Worm (Caenorhabditis elegans) whole organism, L3 larva: Measurements from ENCODE around the gene enee-1.

Experiments used
- ceh-16 ChIP-seq: sonication (generic microtip); optimal IDR thresholded peaks from 2 replicates; lab custom pipeline; 2017; ENCODE audit warnings: missing biosample characterization, missing genetic modification characterization
- ceh-28 ChIP-seq: fragments of 150-350 bp; optimal IDR thresholded peaks from 2 replicates; lab custom pipeline; 2014; ENCODE audit warnings: missing biosample characterization, missing genetic modification reagents, missing genetic modification characterization
- ceh-82 ChIP-seq: fragments of 150-350 bp; optimal IDR thresholded peaks from 2 replicates; lab custom pipeline; 2014; ENCODE audit warnings: missing biosample characterization, missing genetic modification characterization
- daf-12 ChIP-seq: fragments of 150-350 bp; optimal IDR thresholded peaks from 2 replicates; lab custom pipeline; 2014; ENCODE audit warnings: missing biosample characterization, missing genetic modification reagents, missing genetic modification characterization
- egl-27 ChIP-seq: sonication (generic microtip); optimal IDR thresholded peaks from 4 replicates; lab custom pipeline; 2017; ENCODE audit warnings: missing biosample characterization, missing genetic modification reagents, missing genetic modification characterization
- elt-1 ChIP-seq: fragments of 150-350 bp; optimal IDR thresholded peaks from 2 replicates; lab custom pipeline; 2014; ENCODE audit warnings: missing biosample characterization, missing genetic modification characterization
- elt-2 ChIP-seq: sonication (generic microtip); optimal IDR thresholded peaks from 2 replicates; lab custom pipeline; 2016; ENCODE audit warnings: missing genetic modification reagents, mild to moderate bottlenecking, missing genetic modification characterization, missing compliant biosample characterization
- elt-3 ChIP-seq, 3 experiments: fragments of 150-350 bp in 1 of 3; sonication (generic microtip) in 2 of 3; optimal IDR thresholded peaks; 2 replicates in 2 of 3; 4 replicates in 1 of 3; lab custom pipeline; 2014 to 2017; ENCODE audit warnings: missing biosample characterization in 3 of 3, missing genetic modification characterization in 3 of 3
- eor-1 ChIP-seq, 2 experiments: fragments of 150-350 bp; optimal IDR thresholded peaks; 2 replicates each; lab custom pipeline; 2014 to 2018; ENCODE audit warnings: missing biosample characterization in 2 of 2, missing genetic modification characterization in 2 of 2
- fkh-10 ChIP-seq: sonication (generic microtip); optimal IDR thresholded peaks from 2 replicates; lab custom pipeline; 2017; ENCODE audit warnings: missing biosample characterization, missing genetic modification reagents, missing genetic modification characterization
- fkh-2 ChIP-seq: fragments of 150-350 bp; optimal IDR thresholded peaks from 2 replicates; lab custom pipeline; 2014; ENCODE audit warnings: missing biosample characterization, missing genetic modification reagents, missing genetic modification characterization
- fos-1 ChIP-seq: fragments of 150-350 bp; optimal IDR thresholded peaks from 2 replicates; lab custom pipeline; 2014; ENCODE audit warnings: missing biosample characterization, missing genetic modification characterization
- hmg-11 ChIP-seq: sonication (generic microtip); optimal IDR thresholded peaks from 2 replicates; lab custom pipeline; 2016; ENCODE audit warnings: missing genetic modification characterization, missing compliant biosample characterization
- lin-39 ChIP-seq: fragments of 150-350 bp; optimal IDR thresholded peaks from 2 replicates; lab custom pipeline; 2018; ENCODE audit warnings: missing biosample characterization, missing genetic modification reagents, missing genetic modification characterization
- mdl-1 ChIP-seq: fragments of 150-350 bp; optimal IDR thresholded peaks from 2 replicates; lab custom pipeline; 2014; ENCODE audit warnings: missing biosample characterization, missing genetic modification characterization
- mml-1 ChIP-seq: fragments of 150-350 bp; sonication (generic microtip); optimal IDR thresholded peaks from 3 replicates; lab custom pipeline; 2014; ENCODE audit warnings: missing biosample characterization, missing genetic modification characterization
- nfya-1 ChIP-seq: sonication (generic microtip); optimal IDR thresholded peaks from 2 replicates; lab custom pipeline; 2017; ENCODE audit warnings: missing genetic modification characterization, mild to moderate bottlenecking, missing compliant biosample characterization, antibody characterized with exemption, moderate library complexity; ENCODE audit not compliant: insufficient read depth
- nhr-12 ChIP-seq: fragments of 150-350 bp; optimal IDR thresholded peaks from 2 replicates; lab custom pipeline; 2014; ENCODE audit warnings: missing biosample characterization, missing genetic modification characterization
- nhr-23 ChIP-seq: fragments of 150-350 bp; optimal IDR thresholded peaks from 2 replicates; lab custom pipeline; 2014; ENCODE audit warnings: missing biosample characterization, missing genetic modification reagents, missing genetic modification characterization
- nhr-237 ChIP-seq: fragments of 150-350 bp; optimal IDR thresholded peaks from 2 replicates; lab custom pipeline; 2014; ENCODE audit warnings: missing biosample characterization, missing genetic modification characterization
- nhr-28 ChIP-seq: fragments of 150-350 bp; optimal IDR thresholded peaks from 2 replicates; lab custom pipeline; 2014; ENCODE audit warnings: missing biosample characterization, missing genetic modification characterization
- nhr-43 ChIP-seq: sonication (generic microtip); optimal IDR thresholded peaks from 2 replicates; lab custom pipeline; 2016; ENCODE audit warnings: mild to moderate bottlenecking, missing genetic modification characterization, missing compliant biosample characterization; ENCODE audit not compliant: poor library complexity, severe bottlenecking
- nhr-76 ChIP-seq: fragments of 150-350 bp; sonication (generic microtip); optimal IDR thresholded peaks from 5 replicates; lab custom pipeline; 2014; ENCODE audit warnings: missing biosample characterization, missing genetic modification characterization
- pha-4 ChIP-seq: fragments of 150-350 bp; optimal IDR thresholded peaks from 2 replicates; lab custom pipeline; 2014; ENCODE audit warnings: missing biosample characterization, missing genetic modification reagents, missing genetic modification characterization
- pqm-1 ChIP-seq: fragments of 150-350 bp; optimal IDR thresholded peaks from 2 replicates; lab custom pipeline; 2017; ENCODE audit warnings: missing biosample characterization, missing genetic modification characterization, inconsistent platforms
- sea-2 ChIP-seq: fragments of 150-350 bp; sonication (generic microtip); optimal IDR thresholded peaks from 4 replicates; lab custom pipeline; 2014; ENCODE audit warnings: missing biosample characterization, missing genetic modification reagents, missing genetic modification characterization
- snpc-4 ChIP-seq: fragments of 150-350 bp; optimal IDR thresholded peaks from 2 replicates; lab custom pipeline; 2014; ENCODE audit warnings: missing biosample characterization, missing genetic modification characterization
- tbx-2 ChIP-seq: sonication (generic microtip); optimal IDR thresholded peaks from 2 replicates; lab custom pipeline; 2016; ENCODE audit warnings: mild to moderate bottlenecking, missing genetic modification characterization, missing compliant biosample characterization
- unc-39 ChIP-seq: sonication (generic microtip); optimal IDR thresholded peaks from 4 replicates; lab custom pipeline; 2017; ENCODE audit warnings: missing biosample characterization, missing genetic modification characterization
- unc-62 ChIP-seq: fragments of 150-350 bp; sonication (generic microtip); optimal IDR thresholded peaks from 4 replicates; lab custom pipeline; 2014; ENCODE audit warnings: missing biosample characterization, missing genetic modification reagents, missing genetic modification characterization
- ztf-11 ChIP-seq: fragments of 150-350 bp; optimal IDR thresholded peaks from 2 replicates; lab custom pipeline; 2014; ENCODE audit warnings: missing biosample characterization, missing genetic modification characterization
- ztf-4 ChIP-seq: fragments of 150-350 bp; optimal IDR thresholded peaks from 2 replicates; lab custom pipeline; 2014; ENCODE audit warnings: missing biosample characterization, missing genetic modification characterization

The enee-1 gene

ce11 chrII:44740-45139, 20.3 kb downstream of the enee-1 start, which contains the start of gene rpoa-49:
Gene rpoa-49, plus strand, starts transcription at chrII:45040.
- no peak for TF ChIP-seq ceh-82
- no peak for TF ChIP-seq pqm-1
- TF ChIP-seq nfya-1 (tag; lab: Kevin White, UChicago), result no peak
- TF ChIP-seq mml-1, result no peak
- TF ChIP-seq unc-39 (tag; lab: Kevin White, UChicago), result no peak
- TF ChIP-seq pha-4, result no peak
- TF ChIP-seq hmg-11, result no peak
- TF ChIP-seq fos-1 (tag; lab: Kevin White, UChicago), result no peak
- no peak for TF ChIP-seq nhr-12 (tag; lab: Kevin White, UChicago)
- TF ChIP-seq ztf-11, result no peak
- no peak for TF ChIP-seq mdl-1 (tag; lab: Kevin White, UChicago)

ce11 chrII:46116-46515, 21.6 kb downstream of the enee-1 start, which contains the start of gene rpt-4:
Gene rpt-4, minus strand, starts transcription at chrII:46216.
- TF ChIP-seq fkh-10 (GFP tag; lab: Kevin White, UChicago), result no peak

- no peak for TF ChIP-seq eor-1 (tag; optimal IDR thresholded peaks at IDR 0.05; lab: Kevin White, UChicago)
- TF ChIP-seq sea-2 (GFP tag; lab: Kevin White, UChicago), result no peak
- no peak for TF ChIP-seq nhr-23 (tag; lab: Kevin White, UChicago)
- no peak for TF ChIP-seq ceh-82
- no peak for TF ChIP-seq egl-27
- no peak for TF ChIP-seq fos-1 (tag; lab: Kevin White, UChicago)
- TF ChIP-seq unc-39 (tag; lab: Kevin White, UChicago), result no peak
Observed at ce11 chrII:47280-47679, 22.8 kb downstream of the enee-1 start, which contains the start of gene C23H3.5. Gene C23H3.5, plus strand, starts transcription at chrII:47580.

ce11 chrII:50862-51261, 26.4 kb downstream of the enee-1 start:
- TF ChIP-seq nhr-237 (tag; lab: Kevin White, UChicago), result no peak
- no peak for TF ChIP-seq pha-4
- TF ChIP-seq pqm-1, result peak; percentile 61
- TF ChIP-seq ceh-28 (tag; lab: Kevin White, UChicago), result peak; percentile 19
- no peak for TF ChIP-seq nhr-12 (tag; lab: Kevin White, UChicago)
- TF ChIP-seq nhr-28 (tag; lab: Kevin White, UChicago), result no peak
- no peak for TF ChIP-seq fkh-10 (GFP tag; lab: Kevin White, UChicago)
- peak; percentile 44 for TF ChIP-seq elt-2
- TF ChIP-seq elt-1 (tag; lab: Kevin White, UChicago), result no peak
- TF ChIP-seq, all 47 proteins: peak for 3

ce11 chrII:51352-51751, 26.9 kb downstream of the enee-1 start, which contains the start of gene sptl-1:
Gene sptl-1, plus strand, starts transcription at chrII:51652.
- TF ChIP-seq unc-39 (tag; lab: Kevin White, UChicago) (no peak), unc-62 (GFP tag; lab: Kevin White, UChicago) (no peak), elt-3 (tag; optimal IDR thresholded peaks at IDR 0.05; lab: Kevin White, UChicago) (no peak), fkh-10 (GFP tag; lab: Kevin White, UChicago) (no peak), pha-4 (no peak), lin-39 (tag; lab: Kevin White, UChicago) (no peak), ceh-16 (no peak), fkh-2 (tag; lab: Kevin White, UChicago) (no peak), eor-1 (tag; optimal IDR thresholded peaks at IDR 0.05; lab: Kevin White, UChicago) (no peak), ztf-4 (no peak)

- no peak for TF ChIP-seq snpc-4 (tag; lab: Kevin White, UChicago)
- no peak for TF ChIP-seq nfya-1 (tag; lab: Kevin White, UChicago)
- TF ChIP-seq daf-12, result no peak
- TF ChIP-seq ceh-16, result no peak
- no peak for TF ChIP-seq tbx-2 (tag; lab: Kevin White, UChicago)
- no peak for TF ChIP-seq nhr-76
- TF ChIP-seq sea-2 (GFP tag; lab: Kevin White, UChicago), result no peak
- TF ChIP-seq eor-1 (tag; optimal IDR thresholded peaks at IDR 0.05; lab: Kevin White, UChicago), result no peak
- no peak for TF ChIP-seq pqm-1
- TF ChIP-seq mdl-1 (tag; lab: Kevin White, UChicago), result no peak
- no peak for TF ChIP-seq pha-4
- TF ChIP-seq nhr-43, result no peak
- TF ChIP-seq hmg-11, result no peak
- TF ChIP-seq nhr-237 (tag; lab: Kevin White, UChicago), result no peak
- no peak for TF ChIP-seq ztf-11
- TF ChIP-seq unc-39 (tag; lab: Kevin White, UChicago), result no peak
- TF ChIP-seq nhr-12 (tag; lab: Kevin White, UChicago), result no peak
Observed at ce11 chrII:55204-55603, 30.7 kb downstream of the enee-1 start, which contains the start of gene tre-5. Gene tre-5, minus strand, starts transcription at chrII:55304.
